Fruit fly (Drosophila melanogaster) whole organism, embryonic: ENCODE data around the gene ProRS-m.

Experiments used
- B-H2 ChIP-seq: fragments of 200-800 bp; sonication (Bioruptor generic); optimal IDR thresholded peaks from 2 replicates; lab custom pipeline; 2018; ENCODE audit warnings: missing biosample characterization, mild to moderate bottlenecking, missing genetic modification characterization
- CG10959 ChIP-seq: fragments of 200-800 bp; sonication (Bioruptor generic); IDR thresholded peaks from 2 replicates; pipeline ENCODE4 v1.3.6; 2022; ENCODE audit warnings: missing biosample characterization, missing genetic modification characterization
- CG10979 ChIP-seq: fragments of 200-800 bp; sonication (Bioruptor generic); optimal IDR thresholded peaks from 2 replicates; lab custom pipeline; 2018; ENCODE audit warnings: missing biosample characterization, mild to moderate bottlenecking, missing genetic modification characterization, moderate library complexity
- CG12071 ChIP-seq: fragments of 200-800 bp; sonication (Bioruptor generic); optimal IDR thresholded peaks from 3 replicates; lab custom pipeline; 2018; ENCODE audit warnings: missing biosample characterization, mild to moderate bottlenecking, missing genetic modification characterization
- CG13775 ChIP-seq: fragments of 200-800 bp; sonication (Bioruptor generic); optimal IDR thresholded peaks from 3 replicates; lab custom pipeline; 2017; ENCODE audit warnings: missing biosample characterization, mild to moderate bottlenecking, missing genetic modification characterization
- CG15011 ChIP-seq: fragments of 200-800 bp; sonication (Bioruptor generic); optimal IDR thresholded peaks from 3 replicates; lab custom pipeline; 2018; ENCODE audit warnings: missing biosample characterization, mild to moderate bottlenecking, missing genetic modification characterization
- CG2889 ChIP-seq: fragments of 200-800 bp; sonication (Bioruptor generic); IDR thresholded peaks from 3 replicates; pipeline ENCODE4 v1.3.6; 2022; ENCODE audit warnings: missing biosample characterization, missing genetic modification characterization
- CG30020 ChIP-seq: fragments of 200-800 bp; optimal IDR thresholded peaks from 2 replicates; lab custom pipeline; 2019; ENCODE audit warnings: missing biosample characterization, mild to moderate bottlenecking, missing genetic modification characterization, moderate library complexity
- CG30431 ChIP-seq: fragments of 200-800 bp; sonication (Bioruptor generic); optimal IDR thresholded peaks from 2 replicates; lab custom pipeline; 2017; ENCODE audit warnings: missing biosample characterization, missing genetic modification characterization
- CG31224 ChIP-seq: fragments of 200-800 bp; sonication (Bioruptor generic); IDR thresholded peaks from 2 replicates; pipeline ENCODE4 v1.3.6; 2022; ENCODE audit warnings: missing biosample characterization, missing genetic modification characterization
- CG3281 ChIP-seq: fragments of 200-800 bp; sonication (Bioruptor generic); optimal IDR thresholded peaks from 3 replicates; lab custom pipeline; 2017; ENCODE audit warnings: missing biosample characterization, mild to moderate bottlenecking, missing genetic modification characterization
- CG3407 ChIP-seq: fragments of 200-800 bp; sonication (Bioruptor generic); optimal IDR thresholded peaks from 2 replicates; lab custom pipeline; 2018; ENCODE audit warnings: missing biosample characterization, mild to moderate bottlenecking, missing genetic modification characterization
- CG34376 ChIP-seq: fragments of 200-800 bp; sonication (Bioruptor generic); optimal IDR thresholded peaks from 2 replicates; lab custom pipeline; 2018; ENCODE audit warnings: missing biosample characterization, mild to moderate bottlenecking, missing genetic modification characterization
- CG4282 ChIP-seq: fragments of 200-800 bp; sonication (Bioruptor generic); optimal IDR thresholded peaks from 2 replicates; lab custom pipeline; 2016; ENCODE audit warnings: missing biosample characterization, missing genetic modification characterization
- CG43689 ChIP-seq: fragments of 200-800 bp; sonication (Bioruptor generic); IDR thresholded peaks from 2 replicates; pipeline ENCODE4 v1.3.6; 2022; ENCODE audit warnings: missing biosample characterization, missing genetic modification characterization
- CG9215 ChIP-seq: fragments of 200-800 bp; sonication (Bioruptor generic); IDR thresholded peaks from 2 replicates; pipeline ENCODE4 v1.3.6; 2022; ENCODE audit warnings: missing biosample characterization, missing genetic modification characterization
- CG9609 ChIP-seq: fragments of 200-800 bp; sonication (Bioruptor generic); optimal IDR thresholded peaks from 3 replicates; lab custom pipeline; 2016; ENCODE audit warnings: missing biosample characterization, missing genetic modification characterization
- CHES-1-like ChIP-seq: fragments of 200-800 bp; sonication (Bioruptor generic); optimal IDR thresholded peaks from 2 replicates; lab custom pipeline; 2016; ENCODE audit warnings: missing biosample characterization, missing genetic modification characterization
- CkIIα-i1 ChIP-seq: fragments of 200-800 bp; sonication (Bioruptor generic); IDR thresholded peaks from 2 replicates; pipeline ENCODE4 v1.3.6; 2022; ENCODE audit warnings: missing biosample characterization, missing genetic modification characterization
- Dll ChIP-seq: fragments of 200-800 bp; sonication (Bioruptor generic); IDR thresholded peaks from 4 replicates; pipeline ENCODE4 v1.3.6; 2022; ENCODE audit warnings: missing biosample characterization, missing genetic modification characterization; ENCODE audit not compliant: partially characterized antibody
- Elba2 ChIP-seq: fragments of 200-800 bp; sonication (Bioruptor generic); optimal IDR thresholded peaks from 3 replicates; lab custom pipeline; 2016; ENCODE audit warnings: missing biosample characterization, missing genetic modification characterization
- Hey ChIP-seq: fragments of 200-800 bp; sonication (Bioruptor generic); optimal IDR thresholded peaks from 3 replicates; lab custom pipeline; 2018; ENCODE audit warnings: missing biosample characterization, mild to moderate bottlenecking, missing genetic modification characterization
- Hmx ChIP-seq: fragments of 200-800 bp; sonication (Bioruptor generic); optimal IDR thresholded peaks from 2 replicates; lab custom pipeline; 2016; ENCODE audit warnings: missing biosample characterization, missing genetic modification characterization
- Hr78 ChIP-seq, 2 experiments: fragments of 200-800 bp in 1 of 2; fragments of >200 bp in 1 of 2; sonication (Bioruptor generic) in 1 of 2; optimal IDR thresholded peaks; 2 replicates each; lab custom pipeline; 2017 to 2019; ENCODE audit warnings: missing biosample characterization in 2 of 2, missing genetic modification characterization in 2 of 2, mild to moderate bottlenecking in 1 of 2, moderate library complexity in 1 of 2
- Kr ChIP-seq: fragments of 200-800 bp; sonication (Bioruptor generic); optimal IDR thresholded peaks from 2 replicates; lab custom pipeline; 2017; ENCODE audit warnings: missing biosample characterization, mild to moderate bottlenecking, missing genetic modification characterization
- Lhr ChIP-seq: fragments of 200-800 bp; sonication (Bioruptor generic); optimal IDR thresholded peaks from 3 replicates; lab custom pipeline; 2017; ENCODE audit warnings: mild to moderate bottlenecking, missing biosample characterization, missing genetic modification reagents, missing genetic modification characterization
- Mrtf ChIP-seq: fragments of 200-800 bp; sonication (Bioruptor generic); IDR thresholded peaks from 3 replicates; pipeline ENCODE4 v1.3.6; 2022; ENCODE audit warnings: missing biosample characterization, missing genetic modification characterization
- PHDP ChIP-seq: fragments of 200-800 bp; sonication (Bioruptor generic); optimal IDR thresholded peaks from 3 replicates; lab custom pipeline; 2018; ENCODE audit warnings: missing biosample characterization, mild to moderate bottlenecking, missing genetic modification characterization, moderate library complexity
- Poxn ChIP-seq: fragments of 200-800 bp; sonication (Bioruptor generic); IDR thresholded peaks from 2 replicates; pipeline ENCODE4 v1.3.6; 2022; ENCODE audit warnings: missing biosample characterization, missing genetic modification characterization
- Rfx ChIP-seq: fragments of 200-800 bp; sonication (Bioruptor generic); IDR thresholded peaks from 2 replicates; pipeline ENCODE4 v1.3.6; 2022; ENCODE audit warnings: missing biosample characterization, missing genetic modification characterization
- Sry-β ChIP-seq: fragments of 200-800 bp; sonication (Bioruptor generic); optimal IDR thresholded peaks from 2 replicates; lab custom pipeline; 2018; ENCODE audit warnings: missing biosample characterization, mild to moderate bottlenecking, missing genetic modification characterization, moderate library complexity
- bsh ChIP-seq, 2 experiments: fragments of 200-800 bp; sonication (Bioruptor generic); optimal IDR thresholded peaks; 2 replicates each; lab custom pipeline; 2017 to 2018; ENCODE audit warnings: mild to moderate bottlenecking in 2 of 2, missing biosample characterization in 2 of 2, missing genetic modification characterization in 2 of 2, moderate library complexity in 1 of 2
- dimm ChIP-seq: fragments of 200-800 bp; sonication (Bioruptor generic); IDR thresholded peaks from 2 replicates; pipeline ENCODE4 v1.3.6; 2022; ENCODE audit warnings: missing biosample characterization, missing genetic modification characterization
- fd102C ChIP-seq: fragments of 200-800 bp; sonication (Bioruptor generic); optimal IDR thresholded peaks from 2 replicates; lab custom pipeline; 2018; ENCODE audit warnings: missing biosample characterization, mild to moderate bottlenecking, missing genetic modification characterization, moderate library complexity
- ham ChIP-seq: fragments of 200-800 bp; sonication (Bioruptor generic); IDR thresholded peaks from 2 replicates; pipeline ENCODE4 v1.3.6; 2022; ENCODE audit warnings: missing biosample characterization, missing genetic modification characterization
- hkb ChIP-seq, 2 experiments: fragments of 200-800 bp in 1 of 2; fragments of >200 bp in 1 of 2; sonication (Bioruptor generic) in 1 of 2; IDR thresholded peaks in 1 of 2; optimal IDR thresholded peaks in 1 of 2; 2 replicates each; pipeline versions ENCODE4 v1.3.6 to Lab custom; 2017 to 2022; ENCODE audit warnings: missing biosample characterization in 1 of 2, missing genetic modification characterization in 1 of 2
- jigr1 ChIP-seq: fragments of 200-800 bp; sonication (Bioruptor generic); IDR thresholded peaks from 3 replicates; pipeline ENCODE4 v1.3.6; 2022; ENCODE audit warnings: missing biosample characterization, missing genetic modification characterization
- kni ChIP-seq: fragments of 200-800 bp; sonication (Bioruptor generic); optimal IDR thresholded peaks from 3 replicates; lab custom pipeline; 2017; ENCODE audit warnings: mild to moderate bottlenecking, missing biosample characterization, missing genetic modification reagents, missing genetic modification characterization
- mirr ChIP-seq: fragments of 200-800 bp; sonication (Bioruptor generic); optimal IDR thresholded peaks from 3 replicates; lab custom pipeline; 2018; ENCODE audit warnings: missing biosample characterization, mild to moderate bottlenecking, missing genetic modification characterization
- mld ChIP-seq: fragments of 200-800 bp; sonication (Bioruptor generic); IDR thresholded peaks from 3 replicates; pipeline ENCODE4 v1.3.6; 2022; ENCODE audit warnings: missing biosample characterization, missing genetic modification characterization; ENCODE audit not compliant: partially characterized antibody
- nau ChIP-seq: fragments of 200-800 bp; sonication (Bioruptor generic); optimal IDR thresholded peaks from 3 replicates; lab custom pipeline; 2017; ENCODE audit warnings: missing biosample characterization, mild to moderate bottlenecking, missing genetic modification characterization, missing genetic modification reagents
- nerfin-2 ChIP-seq: fragments of 200-800 bp; sonication (Bioruptor generic); IDR thresholded peaks from 2 replicates; pipeline ENCODE4 v1.3.6; 2022; ENCODE audit warnings: missing biosample characterization, missing genetic modification characterization; ENCODE audit not compliant: partially characterized antibody
- otp ChIP-seq: fragments of 200-800 bp; sonication (Bioruptor generic); IDR thresholded peaks from 3 replicates; pipeline ENCODE4, ENCODE4 v1.3.6; 2022; ENCODE audit warnings: missing biosample characterization, missing genetic modification characterization
- p53 ChIP-seq: fragments of 200-800 bp; sonication (Bioruptor generic); optimal IDR thresholded peaks from 2 replicates; lab custom pipeline; 2016; ENCODE audit warnings: missing biosample characterization, missing genetic modification characterization
- rib ChIP-seq: fragments of 200-800 bp; sonication (Bioruptor generic); IDR thresholded peaks from 2 replicates; pipeline ENCODE4 v1.3.6; 2022; ENCODE audit warnings: missing biosample characterization, missing genetic modification characterization
- run ChIP-seq: fragments of 200-800 bp; sonication (Bioruptor generic); optimal IDR thresholded peaks from 3 replicates; lab custom pipeline; 2018; ENCODE audit warnings: missing biosample characterization, mild to moderate bottlenecking, missing genetic modification characterization
- sug ChIP-seq: fragments of 200-800 bp; optimal IDR thresholded peaks from 2 replicates; lab custom pipeline; 2019; ENCODE audit warnings: missing biosample characterization, mild to moderate bottlenecking, missing genetic modification characterization, moderate library complexity
- tll ChIP-seq, 2 experiments: fragments of 200-800 bp in 1 of 2; fragments of >200 bp in 1 of 2; sonication (Bioruptor generic) in 1 of 2; optimal IDR thresholded peaks; 2 replicates each; lab custom pipeline; 2017 to 2019; ENCODE audit warnings: missing biosample characterization in 2 of 2, missing genetic modification characterization in 2 of 2, mild to moderate bottlenecking in 1 of 2, moderate library complexity in 1 of 2
- toy ChIP-seq: fragments of 200-800 bp; sonication (Bioruptor generic); IDR thresholded peaks from 2 replicates; pipeline ENCODE4 v1.3.6; 2022; ENCODE audit warnings: missing biosample characterization, missing genetic modification characterization
- vfl ChIP-seq: fragments of 200-800 bp; sonication (Bioruptor generic); optimal IDR thresholded peaks from 2 replicates; lab custom pipeline; 2016; ENCODE audit warnings: missing biosample characterization, missing genetic modification characterization

ProRS-m gene

dm6 chr3L:2631406-2631805 lies 20.2 kb downstream of the ProRS-m start, which contains the start of the genes CG42245 and MEP-1 (continued):
- peak; percentile 38 for TF ChIP-seq Lhr (GFP tag; lab: Kevin White, UChicago)
- peak; percentile 75; the same call in 3 of the 4 replicates for TF ChIP-seq Dll (GFP tag; lab: Robert Waterston, UW)
- no peak for TF ChIP-seq ham
- TF ChIP-seq CG43689 (GFP tag; lab: Robert Waterston, UW) = no peak
- no peak for TF ChIP-seq PHDP (tag; lab: Kevin White, UChicago)
- TF ChIP-seq Hmx (GFP tag; lab: Kevin White, UChicago) = no peak
- no peak for TF ChIP-seq dimm (GFP tag; lab: Robert Waterston, UW)
- peak; percentile 67; the same call in 1 of the 3 replicates for TF ChIP-seq mld
- peak; percentile 39 for TF ChIP-seq CG30020 (tag; lab: Kevin White, UChicago)
- no peak for TF ChIP-seq mirr
- no peak for TF ChIP-seq fd102C (GFP tag; lab: Kevin White, UChicago)
- TF ChIP-seq otp (GFP tag; lab: Robert Waterston, UW) = 0 out of 3 replicates have a peak, but pooled peaks have one; percentile 44
- TF ChIP-seq CG15011 (GFP tag; lab: Kevin White, UChicago) = no peak
- no peak for TF ChIP-seq CG12071 (GFP tag; lab: Kevin White, UChicago)
- TF ChIP-seq CG9215 (GFP tag; lab: Robert Waterston, UW) = no peak
- TF ChIP-seq toy = no peak
- TF ChIP-seq jigr1 (GFP tag; lab: Robert Waterston, UW) = no peak
- peak in 1 of 2 experiments; percentile 53 for TF ChIP-seq bsh (GFP tag; optimal IDR thresholded peaks at IDR 0.05; lab: Kevin White, UChicago)
- no peak for TF ChIP-seq Hey (tag; lab: Kevin White, UChicago)
- peak; percentile 34 for TF ChIP-seq run (tag; lab: Kevin White, UChicago)
- TF ChIP-seq CkIIα-i1 (GFP tag; lab: Robert Waterston, UW) = no peak
- no peak for TF ChIP-seq tll (GFP tag; optimal IDR thresholded peaks at IDR 0.05; lab: Kevin White, UChicago)
- TF ChIP-seq Mrtf (GFP tag; lab: Robert Waterston, UW) = no peak
- TF ChIP-seq nau (GFP tag; lab: Kevin White, UChicago) = peak; percentile 37
- peak; percentile 53 for TF ChIP-seq CG13775
- TF ChIP-seq CG30431 (GFP tag; lab: Kevin White, UChicago) = no peak
- TF ChIP-seq Hr78 (GFP tag; optimal IDR thresholded peaks at IDR 0.05; lab: Kevin White, UChicago) = no peak
- no peak for TF ChIP-seq CG31224 (GFP tag; lab: Robert Waterston, UW)
- TF ChIP-seq CG34376 (GFP tag; lab: Kevin White, UChicago) = peak; percentile 19
- TF ChIP-seq Kr (GFP tag; lab: Kevin White, UChicago) = no peak
- TF ChIP-seq sug = peak; percentile 42
- TF ChIP-seq Poxn = no peak
- peak; percentile 51 for TF ChIP-seq Elba2 (GFP tag; lab: Kevin White, UChicago)
- TF ChIP-seq CG2889 (GFP tag; lab: Robert Waterston, UW) = no peak
- TF ChIP-seq CG3407 (GFP tag; lab: Kevin White, UChicago) = peak; percentile 16
- no peak for TF ChIP-seq hkb (optimal IDR thresholded peaks at IDR 0.05; lab: Kevin White, UChicago)
- TF ChIP-seq hkb (GFP tag; IDR thresholded peaks at IDR 0.05; lab: Robert Waterston, UW) = no peak
- TF ChIP-seq CG4282 (GFP tag; lab: Kevin White, UChicago) = no peak
- TF ChIP-seq kni (GFP tag; lab: Kevin White, UChicago) = no peak
- no peak for TF ChIP-seq CG10959
- peak; percentile 11 for TF ChIP-seq vfl (GFP tag; lab: Kevin White, UChicago)
- TF ChIP-seq CG9609 = peak; percentile 17
- no peak for TF ChIP-seq rib (GFP tag; lab: Robert Waterston, UW)
- peak; percentile 61 for TF ChIP-seq nerfin-2 (GFP tag; lab: Robert Waterston, UW)
- peak; percentile 30 for TF ChIP-seq B-H2
- no peak for TF ChIP-seq p53 (GFP tag; lab: Kevin White, UChicago)
- TF ChIP-seq Rfx (GFP tag; lab: Robert Waterston, UW) = no peak
- peak; percentile 10 for TF ChIP-seq CG3281
- peak; percentile 9 for TF ChIP-seq CG10979
- TF ChIP-seq Sry-β = no peak
- TF ChIP-seq CHES-1-like = peak; percentile 41
